Worm (Caenorhabditis elegans) whole organism, late embryonic: Measurements from ENCODE around the gene ZK262.8.

ENCODE experiments used
- F13H6.1 ChIP-seq: sonication (generic microtip); optimal IDR thresholded peaks from 2 replicates; lab custom pipeline; 2016; ENCODE audit warnings: missing genetic modification characterization, missing compliant biosample characterization
- K09A11.1 ChIP-seq: sonication (generic microtip); optimal IDR thresholded peaks from 2 replicates; lab custom pipeline; 2017; ENCODE audit warnings: antibody characterized with exemption, mild to moderate bottlenecking, missing genetic modification characterization, missing compliant biosample characterization; ENCODE audit not compliant: insufficient read depth
- Y22D7AL.16 ChIP-seq: sonication (generic microtip); optimal IDR thresholded peaks from 2 replicates; lab custom pipeline; 2016; ENCODE audit warnings: missing genetic modification characterization, missing compliant biosample characterization
- ama-1 ChIP-seq: fragments of 150-350 bp; optimal IDR thresholded peaks from 2 replicates; lab custom pipeline; 2014
- ceh-14 ChIP-seq: sonication (generic microtip); optimal IDR thresholded peaks from 2 replicates; lab custom pipeline; 2016; ENCODE audit warnings: missing genotype, missing genetic modification characterization, missing compliant biosample characterization
- ceh-18 ChIP-seq: sonication (generic microtip); optimal IDR thresholded peaks from 2 replicates; lab custom pipeline; 2016; ENCODE audit warnings: missing genetic modification characterization, missing compliant biosample characterization
- ceh-24 ChIP-seq: sonication (generic microtip); optimal IDR thresholded peaks from 2 replicates; lab custom pipeline; 2016; ENCODE audit warnings: mild to moderate bottlenecking, missing genetic modification characterization, missing compliant biosample characterization
- ceh-30 ChIP-seq: fragments of 150-350 bp; optimal IDR thresholded peaks from 2 replicates; lab custom pipeline; 2014; ENCODE audit warnings: missing biosample characterization, missing genetic modification characterization
- ceh-31 ChIP-seq: sonication (generic microtip); optimal IDR thresholded peaks from 2 replicates; lab custom pipeline; 2016; ENCODE audit warnings: missing genetic modification characterization, missing compliant biosample characterization
- ceh-34 ChIP-seq: sonication (generic microtip); optimal IDR thresholded peaks from 2 replicates; lab custom pipeline; 2016; ENCODE audit warnings: mild to moderate bottlenecking, missing genetic modification characterization, missing compliant biosample characterization
- ceh-45 ChIP-seq: fragments of 200-800 bp; sonication (Bioruptor generic); IDR thresholded peaks from 2 replicates; pipeline ENCODE4 v1.3.6; 2022; ENCODE audit warnings: missing genetic modification reagents, missing genetic modification characterization, missing compliant biosample characterization
- dve-1 ChIP-seq: sonication (generic microtip); optimal IDR thresholded peaks from 2 replicates; lab custom pipeline; 2017; ENCODE audit warnings: antibody characterized with exemption, mild to moderate bottlenecking, missing genetic modification characterization, missing compliant biosample characterization
- elt-2 ChIP-seq: sonication (generic microtip); optimal IDR thresholded peaks from 2 replicates; lab custom pipeline; 2016; ENCODE audit warnings: missing genetic modification reagents, missing genetic modification characterization, missing compliant biosample characterization
- ets-4 ChIP-seq: sonication (generic microtip); optimal IDR thresholded peaks from 2 replicates; lab custom pipeline; 2016; ENCODE audit warnings: missing genetic modification characterization, missing compliant biosample characterization
- eyg-1 ChIP-seq: sonication (generic microtip); optimal IDR thresholded peaks from 2 replicates; lab custom pipeline; 2016; ENCODE audit warnings: missing genotype, missing genetic modification characterization, missing compliant biosample characterization
- fax-1 ChIP-seq: sonication (generic microtip); optimal IDR thresholded peaks from 2 replicates; lab custom pipeline; 2016; ENCODE audit warnings: missing genotype, missing genetic modification characterization, missing compliant biosample characterization
- fkh-10 ChIP-seq: fragments of 150-350 bp; optimal IDR thresholded peaks from 2 replicates; lab custom pipeline; 2014; ENCODE audit warnings: missing biosample characterization, missing genetic modification reagents, missing genetic modification characterization
- hlh-15 ChIP-seq: sonication (generic microtip); optimal IDR thresholded peaks from 2 replicates; lab custom pipeline; 2016; ENCODE audit warnings: missing genetic modification characterization, missing compliant biosample characterization
- hlh-6 ChIP-seq: sonication (generic microtip); optimal IDR thresholded peaks from 2 replicates; lab custom pipeline; 2016; ENCODE audit warnings: missing genotype, missing genetic modification characterization, missing compliant biosample characterization
- lim-6 ChIP-seq: sonication (generic microtip); optimal IDR thresholded peaks from 2 replicates; lab custom pipeline; 2016; ENCODE audit warnings: missing genetic modification characterization, missing compliant biosample characterization
- lin-11 ChIP-seq: fragments of 200-800 bp; sonication (Bioruptor generic); optimal IDR thresholded peaks from 2 replicates; lab custom pipeline; 2018; ENCODE audit warnings: mild to moderate bottlenecking, missing genetic modification characterization, missing compliant biosample characterization
- madf-2 ChIP-seq: sonication (generic microtip); optimal IDR thresholded peaks from 2 replicates; lab custom pipeline; 2017; ENCODE audit warnings: missing genetic modification characterization, missing compliant biosample characterization
- mec-3 ChIP-seq: sonication (generic microtip); optimal IDR thresholded peaks from 2 replicates; lab custom pipeline; 2016; ENCODE audit warnings: borderline replicate concordance, missing genetic modification characterization, missing compliant biosample characterization
- nhr-11 ChIP-seq: fragments of 150-350 bp; optimal IDR thresholded peaks from 2 replicates; lab custom pipeline; 2014; ENCODE audit warnings: missing biosample characterization, missing genetic modification characterization
- npax-4 ChIP-seq: sonication (generic microtip); optimal IDR thresholded peaks from 2 replicates; lab custom pipeline; 2016; ENCODE audit warnings: missing genetic modification characterization, missing compliant biosample characterization
- pag-3 ChIP-seq: sonication (generic microtip); optimal IDR thresholded peaks from 2 replicates; lab custom pipeline; 2016; ENCODE audit warnings: missing compliant biosample characterization, missing genetic modification characterization, borderline replicate concordance
- pha-2 ChIP-seq: sonication (generic microtip); optimal IDR thresholded peaks from 2 replicates; lab custom pipeline; 2017; ENCODE audit warnings: mild to moderate bottlenecking, missing genetic modification characterization, missing compliant biosample characterization
- pha-4 ChIP-seq: fragments of 150-350 bp; optimal IDR thresholded peaks from 2 replicates; lab custom pipeline; 2018; ENCODE audit warnings: missing biosample characterization, missing genetic modification reagents, missing genetic modification characterization
- pqm-1 ChIP-seq: sonication (generic microtip); optimal IDR thresholded peaks from 2 replicates; lab custom pipeline; 2016; ENCODE audit warnings: missing genetic modification characterization, missing compliant biosample characterization
- pros-1 ChIP-seq: fragments of 150-350 bp; optimal IDR thresholded peaks from 2 replicates; lab custom pipeline; 2014; ENCODE audit warnings: missing biosample characterization, missing genetic modification reagents, missing genetic modification characterization
- rnt-1 ChIP-seq: sonication (generic microtip); optimal IDR thresholded peaks from 2 replicates; lab custom pipeline; 2016; ENCODE audit warnings: missing genetic modification characterization, missing compliant biosample characterization
- tbx-2 ChIP-seq: sonication (generic microtip); optimal IDR thresholded peaks from 2 replicates; lab custom pipeline; 2016; ENCODE audit warnings: missing genetic modification characterization, missing compliant biosample characterization
- unc-86 ChIP-seq: sonication (generic microtip); optimal IDR thresholded peaks from 2 replicates; lab custom pipeline; 2016; ENCODE audit warnings: missing genetic modification characterization, missing compliant biosample characterization
- zip-5 ChIP-seq: sonication (generic microtip); optimal IDR thresholded peaks from 2 replicates; lab custom pipeline; 2016; ENCODE audit warnings: missing genetic modification characterization, missing compliant biosample characterization

Gene ZK262.8

DNA sequence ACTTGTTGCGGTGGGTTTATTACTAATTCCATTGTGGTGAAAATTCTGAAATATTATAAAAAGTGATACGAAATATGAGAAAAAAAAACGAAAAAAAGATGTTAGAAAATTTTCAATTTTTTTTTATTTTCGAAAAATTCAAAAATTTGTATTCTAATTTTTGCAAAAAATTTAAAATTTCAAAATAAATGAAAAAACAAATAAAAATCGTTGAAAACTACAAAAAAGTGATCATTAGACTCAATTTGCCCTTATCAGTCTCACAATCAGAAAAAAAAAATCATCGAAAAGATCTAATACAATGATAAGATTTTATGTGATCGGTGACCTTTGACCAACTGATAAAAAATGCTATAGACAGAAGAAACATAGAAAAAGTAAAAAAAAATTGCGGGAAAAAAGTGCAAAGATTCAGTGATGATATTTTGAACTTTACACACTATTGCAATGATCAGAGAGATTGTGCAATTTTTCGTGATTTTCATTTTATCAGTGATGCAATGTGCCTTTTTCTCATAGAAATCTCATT, 23.1 kb downstream of the ZK262.8 start, which contains the start of gene ZK228.3:
ZK228.3 (minus strand) TSS at position 51 of the 529 bp plus-strand sequence.
- TF ChIP-seq pag-3 (tag; lab: Kevin White, UChicago) (no peak), lim-6 (tag; lab: Kevin White, UChicago) (no peak), elt-2 (tag; lab: Kevin White, UChicago) (peak; percentile 92)

- TF ChIP-seq mec-3 (tag; lab: Kevin White, UChicago): no peak
- no peak for TF ChIP-seq F13H6.1 (tag; lab: Kevin White, UChicago)
- TF ChIP-seq hlh-6 (tag; lab: Kevin White, UChicago): no peak
- peak; percentile 2 for TF ChIP-seq elt-2 (tag; lab: Kevin White, UChicago)
- TF ChIP-seq, all 69 proteins: peak for 1
Observed at ce11 chrV:18462365-18462837, 24.2 kb downstream of the ZK262.8 start, which contains the start of gene ZK228.4. TSS of gene ZK228.4 (plus strand) at chrV:18462787.

ce11 chrV:18468097-18468496, 29.9 kb downstream of the ZK262.8 start, which contains the start of gene ZK228.13:
TSS of gene ZK228.13 (minus strand) at chrV:18468197.
- TF ChIP-seq fax-1 (tag; lab: Kevin White, UChicago) (no peak), pag-3 (tag; lab: Kevin White, UChicago) (no peak), pros-1 (tag; lab: Kevin White, UChicago) (no peak), elt-2 (tag; lab: Kevin White, UChicago) (no peak), rnt-1 (no peak)

ce11 chrV:18473415-18473814, 35.2 kb downstream of the ZK262.8 start, which contains the start of gene srh-182:
TSS of gene srh-182 (minus strand) at chrV:18473515.
- TF ChIP-seq ceh-45 (no peak), pha-4 (tag; lab: Kevin White, UChicago) (no peak), ets-4 (no peak), fkh-10 (no peak), ceh-24 (tag; lab: Kevin White, UChicago) (no peak)

ce11 chrV:18474223-18474622, 36.0 kb downstream of the ZK262.8 start, which contains the start of gene srh-181:
TSS of gene srh-181 (plus strand) at chrV:18474523.
- TF ChIP-seq ceh-30 (tag; lab: Kevin White, UChicago) (no peak), dve-1 (tag; lab: Kevin White, UChicago) (no peak), unc-86 (no peak), elt-2 (tag; lab: Kevin White, UChicago) (no peak), hlh-6 (tag; lab: Kevin White, UChicago) (no peak), rnt-1 (no peak), tbx-2 (tag; lab: Kevin White, UChicago) (no peak), eyg-1 (no peak), pqm-1 (tag; lab: Kevin White, UChicago) (no peak), zip-5 (no peak), ceh-31 (tag; lab: Kevin White, UChicago) (no peak), pha-4 (tag; lab: Kevin White, UChicago) (no peak), npax-4 (tag; lab: Kevin White, UChicago) (no peak), pha-2 (tag; lab: Kevin White, UChicago) (no peak), pag-3 (tag; lab: Kevin White, UChicago) (no peak), ama-1 (no peak), lin-11 (tag; lab: Kevin White, UChicago) (no peak), madf-2 (tag; lab: Kevin White, UChicago) (no peak), ceh-18 (tag; lab: Kevin White, UChicago) (no peak)

ce11 chrV:18476090-18476489, 37.9 kb downstream of the ZK262.8 start, which contains the start of gene srh-179:
TSS of gene srh-179 (plus strand) at chrV:18476390.
- no peak for TF ChIP-seq Y22D7AL.16 (tag; lab: Kevin White, UChicago)
- no peak for TF ChIP-seq ceh-14 (tag; lab: Kevin White, UChicago)
- TF ChIP-seq dve-1 (tag; lab: Kevin White, UChicago): no peak
- TF ChIP-seq ceh-34 (tag; lab: Kevin White, UChicago): no peak
- TF ChIP-seq K09A11.1 (tag; lab: Kevin White, UChicago): no peak
- TF ChIP-seq hlh-15 (tag; lab: Kevin White, UChicago): no peak
- TF ChIP-seq nhr-11 (tag; lab: Kevin White, UChicago): no peak
- no peak for TF ChIP-seq ceh-18 (tag; lab: Kevin White, UChicago)
